Fruit fly (Drosophila melanogaster): Measurements from ENCODE around the gene Wdr37.

Wdr37 gene

DNA sequence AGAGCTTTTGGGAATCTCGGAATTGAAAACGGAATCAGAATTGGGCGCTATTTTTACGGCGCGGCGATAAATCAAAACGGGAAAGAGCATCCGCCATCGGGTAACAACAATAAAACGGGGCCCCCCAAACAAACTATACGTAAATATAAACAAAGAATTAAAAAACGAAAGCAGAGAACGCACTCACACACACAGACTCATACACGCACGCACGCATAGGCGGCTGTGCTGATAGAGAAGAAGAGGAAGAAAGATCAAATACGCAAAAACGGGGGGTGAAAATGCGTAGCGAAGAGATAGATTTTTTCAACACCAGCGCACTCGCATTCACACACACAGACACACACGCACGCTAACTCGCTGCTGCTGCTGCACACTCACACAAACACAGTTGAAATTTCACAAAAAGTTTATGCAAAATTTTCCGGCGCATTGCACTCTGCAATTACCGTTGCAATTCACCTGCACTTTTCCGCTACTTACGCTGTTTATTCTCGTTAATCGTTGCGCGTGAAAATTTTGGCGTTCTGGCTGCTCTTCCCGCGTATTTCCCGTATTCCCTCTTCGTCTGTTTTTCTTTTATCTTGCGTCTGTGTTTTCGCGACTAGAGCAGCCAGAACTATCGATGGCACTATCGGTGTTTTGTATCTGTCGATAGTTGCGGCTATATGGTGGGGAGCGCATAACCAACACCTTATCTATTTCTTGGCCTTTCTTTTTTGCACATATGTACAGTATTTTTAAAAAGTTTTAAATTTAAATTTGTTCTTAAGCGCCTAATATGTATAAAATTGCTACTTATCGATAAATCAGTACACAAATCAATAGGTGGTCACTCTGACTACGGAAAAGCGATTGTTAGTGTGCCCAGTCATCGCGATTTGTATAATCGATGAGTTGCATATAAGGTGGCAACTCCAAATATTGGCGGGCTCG is 10.0 kb upstream of the Wdr37 start, which contains the start of gene CG31122 (continued):
- peak; percentile 99 for TF ChIP-seq Doc3 (GFP tag; IDR thresholded peaks at IDR 0.05; ENCODE audit: partially characterized antibody)
- TF ChIP-seq CG2875 (GFP tag; optimal IDR thresholded peaks at IDR 0.05), result no peak
- no peak for TF ChIP-seq CG13894 (tag; optimal IDR thresholded peaks at IDR 0.05)
- TF ChIP-seq fd3F (GFP tag; optimal IDR thresholded peaks at IDR 0.05), result no peak
- TF ChIP-seq dmrt99B (tag; optimal IDR thresholded peaks at IDR 0.05), result no peak
- TF ChIP-seq gce (GFP tag; IDR thresholded peaks at IDR 0.05), result no peak
- peak; percentile 36 for TF ChIP-seq Mes4 (GFP tag; optimal IDR thresholded peaks at IDR 0.05)
- TF ChIP-seq CG18764 (GFP tag; optimal IDR thresholded peaks at IDR 0.05), result no peak
- no peak for TF ChIP-seq NK7.1 (GFP tag; optimal IDR thresholded peaks at IDR 0.05)
- no peak for TF ChIP-seq CG12071 (GFP tag; optimal IDR thresholded peaks at IDR 0.05)
- no peak for TF ChIP-seq oc (tag; optimal IDR thresholded peaks at IDR 0.05)
- TF ChIP-seq CG11093 (GFP tag; IDR thresholded peaks at IDR 0.05), result no peak
- TF ChIP-seq slp2 (GFP tag; optimal IDR thresholded peaks at IDR 0.05), result no peak
- peak; percentile 40 for TF ChIP-seq ewg (GFP tag; optimal IDR thresholded peaks at IDR 0.05)
- peak; percentile 63 for TF ChIP-seq seq (GFP tag; IDR thresholded peaks at IDR 0.05)
- TF ChIP-seq PHDP (tag; optimal IDR thresholded peaks at IDR 0.05), result no peak
- no peak for TF ChIP-seq CG32772 (GFP tag; IDR thresholded peaks at IDR 0.05)
- TF ChIP-seq ci (GFP tag; IDR thresholded peaks at IDR 0.05), result no peak
- peak; percentile 89 for TF ChIP-seq psq (GFP tag; optimal IDR thresholded peaks at IDR 0.05)
- TF ChIP-seq lab (GFP tag; optimal IDR thresholded peaks at IDR 0.05), result peak; percentile 30
- no peak for TF ChIP-seq Jarid2 (GFP tag; optimal IDR thresholded peaks at IDR 0.05)
- no peak for TF ChIP-seq dati (GFP tag; IDR thresholded peaks at IDR 0.05)
- TF ChIP-seq CG6813 (GFP tag; optimal IDR thresholded peaks at IDR 0.05), result peak; percentile 37
- peak; percentile 95 for TF ChIP-seq CG34224 (GFP tag; IDR thresholded peaks at IDR 0.05; ENCODE audit: partially characterized antibody)
- TF ChIP-seq CG3838 (GFP tag; optimal IDR thresholded peaks at IDR 0.05), result no peak
- peak; percentile 35 for TF ChIP-seq CG12942 (GFP tag; optimal IDR thresholded peaks at IDR 0.05)
- no peak for TF ChIP-seq TFAM (GFP tag; optimal IDR thresholded peaks at IDR 0.05)
- no peak for TF ChIP-seq da (GFP tag; optimal IDR thresholded peaks at IDR 0.05)
- peak; percentile 94 for TF ChIP-seq rib (GFP tag; IDR thresholded peaks at IDR 0.05)
- TF ChIP-seq Lpt (GFP tag; optimal IDR thresholded peaks at IDR 0.05), result peak; percentile 39
- TF ChIP-seq zfh2 (GFP tag; optimal IDR thresholded peaks at IDR 0.05), result peak; percentile 65
- TF ChIP-seq D (optimal IDR thresholded peaks at IDR 0.05), result peak; percentile 89
- no peak for TF ChIP-seq D (GFP tag; optimal IDR thresholded peaks at IDR 0.05)
- peak; percentile 99 for TF ChIP-seq sna (GFP tag; IDR thresholded peaks at IDR 0.05; ENCODE audit: partially characterized antibody)
- TF ChIP-seq CG9876 (GFP tag; optimal IDR thresholded peaks at IDR 0.05), result no peak
- peak; percentile 60 for TF ChIP-seq gem (tag; optimal IDR thresholded peaks at IDR 0.05)
- TF ChIP-seq MTF-1 (GFP tag; optimal IDR thresholded peaks at IDR 0.05; ENCODE audit: borderline replicate concordance), result no peak
- peak; percentile 48 for TF ChIP-seq CG33213 (GFP tag; optimal IDR thresholded peaks at IDR 0.05)
- peak; percentile 14; the same call in 1 of the 2 replicates for TF ChIP-seq sob (GFP tag; IDR thresholded peaks at IDR 0.05)
- peak; percentile 90 for TF ChIP-seq amos (GFP tag; IDR thresholded peaks at IDR 0.05; ENCODE audit: partially characterized antibody)
- peak; percentile 14 for TF ChIP-seq Abd-B (GFP tag; optimal IDR thresholded peaks at IDR 0.05)
- no peak for TF ChIP-seq odd (GFP tag; optimal IDR thresholded peaks at IDR 0.05)
- peak; percentile 23; the same call in 1 of the 3 replicates for TF ChIP-seq dysf (GFP tag; IDR thresholded peaks at IDR 0.05)
- no peak for TF ChIP-seq mirr (GFP tag; optimal IDR thresholded peaks at IDR 0.05)
- TF ChIP-seq CkIIα-i1 (GFP tag; IDR thresholded peaks at IDR 0.05), result no peak
- TF ChIP-seq Ets97D (GFP tag; optimal IDR thresholded peaks at IDR 0.05), result peak; percentile 92
- no peak for TF ChIP-seq btn (GFP tag; optimal IDR thresholded peaks at IDR 0.05)
- TF ChIP-seq lilli (GFP tag; optimal IDR thresholded peaks at IDR 0.05), result peak; percentile 67
- no peak for TF ChIP-seq CG31224 (GFP tag; IDR thresholded peaks at IDR 0.05)
